Worm (Caenorhabditis elegans) whole organism, L2 larva: ENCODE measurements around the gene scl-26.

ENCODE experiments used
- R02D3.7 ChIP-seq: fragments of 150-350 bp; optimal IDR thresholded peaks from 2 replicates; lab custom pipeline; 2014; ENCODE audit warnings: missing biosample characterization, missing genetic modification characterization
- ZK546.5 ChIP-seq: sonication (generic microtip); optimal IDR thresholded peaks from 2 replicates; lab custom pipeline; 2017; ENCODE audit warnings: missing biosample characterization, missing genetic modification characterization
- alr-1 ChIP-seq: fragments of 150-350 bp; optimal IDR thresholded peaks from 2 replicates; lab custom pipeline; 2014; ENCODE audit warnings: missing biosample characterization, missing genetic modification characterization
- aly-2 ChIP-seq: fragments of 150-350 bp; optimal IDR thresholded peaks from 2 replicates; lab custom pipeline; 2014; ENCODE audit warnings: missing biosample characterization, missing genetic modification characterization
- blmp-1 ChIP-seq: sonication (generic microtip); optimal IDR thresholded peaks from 2 replicates; lab custom pipeline; 2017; ENCODE audit warnings: missing genetic modification characterization, mild to moderate bottlenecking, missing compliant biosample characterization, antibody characterized with exemption, moderate library complexity; ENCODE audit not compliant: insufficient read depth
- ceh-16 ChIP-seq: fragments of 150-350 bp; optimal IDR thresholded peaks from 2 replicates; lab custom pipeline; 2014; ENCODE audit warnings: missing biosample characterization, missing genetic modification characterization
- ceh-82 ChIP-seq: fragments of 150-350 bp; optimal IDR thresholded peaks from 2 replicates; lab custom pipeline; 2014; ENCODE audit warnings: missing biosample characterization, missing genetic modification characterization
- dmd-4 ChIP-seq: sonication (generic microtip); optimal IDR thresholded peaks from 2 replicates; lab custom pipeline; 2017; ENCODE audit warnings: missing biosample characterization, missing genetic modification characterization
- elt-1 ChIP-seq: fragments of 150-350 bp; optimal IDR thresholded peaks from 2 replicates; lab custom pipeline; 2014; ENCODE audit warnings: missing biosample characterization, missing genetic modification characterization
- fos-1 ChIP-seq: fragments of 150-350 bp; optimal IDR thresholded peaks from 2 replicates; lab custom pipeline; 2014; ENCODE audit warnings: missing biosample characterization, missing genetic modification characterization
- gmeb-1 ChIP-seq: fragments of 150-350 bp; optimal IDR thresholded peaks from 2 replicates; lab custom pipeline; 2014; ENCODE audit warnings: missing biosample characterization, missing genetic modification characterization
- lin-39 ChIP-seq: fragments of 150-350 bp; optimal IDR thresholded peaks from 2 replicates; lab custom pipeline; 2014; ENCODE audit warnings: missing biosample characterization, missing genetic modification reagents, missing genetic modification characterization
- lsy-2 ChIP-seq, 2 experiments: fragments of 150-350 bp in 1 of 2; sonication (generic microtip) in 1 of 2; optimal IDR thresholded peaks; 2 replicates each; lab custom pipeline; 2014 to 2017; ENCODE audit warnings: missing biosample characterization in 2 of 2, missing genetic modification characterization in 2 of 2
- nhr-11 ChIP-seq: fragments of 150-350 bp; optimal IDR thresholded peaks from 2 replicates; lab custom pipeline; 2014; ENCODE audit warnings: missing biosample characterization, missing genetic modification characterization
- nhr-12 ChIP-seq: fragments of 150-350 bp; optimal IDR thresholded peaks from 2 replicates; lab custom pipeline; 2014; ENCODE audit warnings: missing biosample characterization, missing genetic modification characterization
- nhr-129 ChIP-seq: fragments of 150-350 bp; optimal IDR thresholded peaks from 2 replicates; lab custom pipeline; 2014; ENCODE audit warnings: missing biosample characterization, missing genetic modification characterization
- nhr-21 ChIP-seq: fragments of 150-350 bp; optimal IDR thresholded peaks from 2 replicates; lab custom pipeline; 2014; ENCODE audit warnings: missing biosample characterization, missing genetic modification characterization
- nhr-23 ChIP-seq: fragments of 150-350 bp; optimal IDR thresholded peaks from 2 replicates; lab custom pipeline; 2014; ENCODE audit warnings: missing biosample characterization, missing genetic modification reagents, missing genetic modification characterization
- nhr-237 ChIP-seq: fragments of 150-350 bp; optimal IDR thresholded peaks from 2 replicates; lab custom pipeline; 2014; ENCODE audit warnings: missing biosample characterization, missing genetic modification characterization
- nhr-25 ChIP-seq: fragments of 150-350 bp; sonication (generic microtip); optimal IDR thresholded peaks from 3 replicates; lab custom pipeline; 2014; ENCODE audit warnings: missing biosample characterization, missing genetic modification characterization
- nhr-6 ChIP-seq: fragments of 150-350 bp; optimal IDR thresholded peaks from 2 replicates; lab custom pipeline; 2014; ENCODE audit warnings: missing biosample characterization, missing genetic modification characterization
- nhr-77 ChIP-seq: fragments of 150-350 bp; optimal IDR thresholded peaks from 2 replicates; lab custom pipeline; 2014; ENCODE audit warnings: missing biosample characterization, missing genetic modification characterization
- sem-4 ChIP-seq: fragments of 150-350 bp; optimal IDR thresholded peaks from 2 replicates; lab custom pipeline; 2014; ENCODE audit warnings: missing biosample characterization, missing genetic modification reagents, missing genetic modification characterization
- sma-3 ChIP-seq: sonication (generic microtip); optimal IDR thresholded peaks from 2 replicates; lab custom pipeline; 2016; ENCODE audit warnings: missing genetic modification reagents, missing genetic modification characterization, missing compliant biosample characterization
- sma-9 ChIP-seq, 2 experiments: fragments of 150-350 bp in 1 of 2; sonication (generic microtip) in 1 of 2; optimal IDR thresholded peaks; 2 replicates each; lab custom pipeline; 2014 to 2016; ENCODE audit warnings: missing genetic modification characterization in 2 of 2, mild to moderate bottlenecking in 1 of 2, missing biosample characterization in 1 of 2, missing compliant biosample characterization in 1 of 2, missing genetic modification reagents in 1 of 2, moderate library complexity in 1 of 2
- unc-39 ChIP-seq: fragments of 150-350 bp; optimal IDR thresholded peaks from 2 replicates; lab custom pipeline; 2014; ENCODE audit warnings: missing biosample characterization, missing genetic modification characterization
- unc-55 ChIP-seq: fragments of 150-350 bp; sonication (generic microtip); optimal IDR thresholded peaks from 3 replicates; lab custom pipeline; 2014; ENCODE audit warnings: missing biosample characterization, missing genetic modification reagents, missing genetic modification characterization
- unc-62 ChIP-seq: fragments of 150-350 bp; optimal IDR thresholded peaks from 2 replicates; lab custom pipeline; 2014; ENCODE audit warnings: missing biosample characterization, missing genetic modification reagents, missing genetic modification characterization
- zag-1 ChIP-seq: fragments of 150-350 bp; optimal IDR thresholded peaks from 2 replicates; lab custom pipeline; 2014; ENCODE audit warnings: missing biosample characterization, missing genetic modification characterization
- ztf-1 ChIP-seq: fragments of 200-800 bp; sonication (Bioruptor generic); conservative IDR thresholded peaks from 2 replicates; pipeline ENCODE4 v1.3.6; 2022; ENCODE audit warnings: missing genetic modification characterization, missing compliant biosample characterization

The scl-26 gene

DNA sequence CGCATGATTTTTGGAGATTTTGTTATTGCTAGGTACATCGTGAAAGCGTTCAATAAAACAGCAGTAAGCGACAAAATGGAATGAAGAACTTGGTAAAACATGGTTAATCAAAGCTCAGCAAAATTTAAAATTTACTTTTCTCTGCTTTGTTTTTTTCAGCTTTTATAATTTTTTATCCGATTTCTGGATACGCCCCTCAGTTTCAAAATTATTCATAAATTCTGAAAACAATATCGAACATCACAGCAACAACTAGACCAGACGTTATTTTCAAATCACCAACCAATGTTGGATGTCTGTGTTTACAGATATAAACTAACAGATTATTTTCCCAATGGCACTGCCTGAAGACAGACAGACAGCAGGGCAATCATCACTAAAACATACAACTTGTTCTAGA lies 33.3 kb upstream of the scl-26 start, which contains the start of gene srd-31:
Gene srd-31 (minus strand): TSS at position 101 of the 400 bp plus-strand sequence.
- no peak for TF ChIP-seq sma-3 (GFP tag; lab: Kevin White, UChicago)
- TF ChIP-seq sem-4 (tag; lab: Kevin White, UChicago), result no peak
- no peak for TF ChIP-seq blmp-1
- TF ChIP-seq dmd-4 (tag; lab: Kevin White, UChicago), result no peak
- TF ChIP-seq lsy-2 (tag; optimal IDR thresholded peaks at IDR 0.05; lab: Kevin White, UChicago), result no peak
- no peak for TF ChIP-seq nhr-23 (tag; lab: Kevin White, UChicago)

DNA sequence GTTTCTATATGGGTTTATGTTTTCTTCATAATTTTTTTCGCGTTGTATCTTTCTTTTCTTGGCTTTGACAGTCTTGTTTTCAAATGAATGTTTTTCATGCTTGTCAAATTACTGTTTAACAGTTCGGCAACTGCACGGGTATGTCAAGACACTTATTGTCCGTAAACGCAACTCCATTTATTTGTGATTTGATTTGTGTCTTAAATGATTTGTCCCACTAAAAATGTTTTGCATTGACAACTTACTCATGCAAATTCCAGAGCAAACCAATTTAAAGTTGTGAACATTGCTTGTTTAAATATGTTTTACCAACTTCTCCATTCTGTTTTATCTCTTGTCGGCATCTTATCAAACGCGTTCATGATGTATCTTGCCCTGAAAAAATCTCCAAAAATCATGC lies 30.4 kb upstream of the scl-26 start, which contains the start of gene srd-25:
Gene srd-25 (plus strand): TSS at position 301 of the 400 bp plus-strand sequence.
- no peak for TF ChIP-seq unc-39 (tag; lab: Kevin White, UChicago)
- TF ChIP-seq R02D3.7, result no peak
- no peak for TF ChIP-seq alr-1 (tag; lab: Kevin White, UChicago)
- no peak for TF ChIP-seq ceh-82 (tag; lab: Kevin White, UChicago)
- TF ChIP-seq ceh-16 (tag; lab: Kevin White, UChicago), result no peak
- TF ChIP-seq nhr-237, result no peak
- no peak for TF ChIP-seq nhr-6 (tag; lab: Kevin White, UChicago)

DNA sequence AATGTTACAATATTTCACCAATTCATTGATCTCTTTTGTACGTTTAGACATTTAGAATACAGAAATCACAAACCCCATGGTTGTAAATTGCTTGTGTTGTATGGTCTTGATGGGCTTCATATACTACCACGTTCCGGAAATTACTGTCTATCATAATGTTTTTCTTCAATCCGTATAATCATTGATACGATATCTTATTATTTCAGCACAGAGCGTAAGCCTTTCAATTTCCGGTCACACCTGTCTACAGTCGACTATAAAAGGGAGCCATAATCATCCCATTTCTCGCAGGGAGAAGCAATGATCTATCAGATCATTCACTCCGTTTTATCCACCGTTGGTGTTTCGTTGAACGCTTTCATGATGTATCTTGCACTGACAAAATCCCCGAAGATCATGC lies 28.2 kb upstream of the scl-26 start, which contains the start of gene srd-30:
Gene srd-30 (plus strand): TSS at position 301 of the 400 bp plus-strand sequence.
- TF ChIP-seq blmp-1 (no peak), ZK546.5 (tag; lab: Kevin White, UChicago) (no peak), nhr-21 (tag; lab: Kevin White, UChicago) (no peak), nhr-25 (tag; lab: Kevin White, UChicago) (no peak), ztf-1 (GFP tag; lab: Robert Waterston, UW) (no peak), nhr-11 (no peak), zag-1 (tag; lab: Kevin White, UChicago) (no peak), elt-1 (no peak), unc-39 (tag; lab: Kevin White, UChicago) (no peak), lin-39 (tag; lab: Kevin White, UChicago) (no peak), nhr-129 (tag; lab: Kevin White, UChicago) (no peak)

DNA sequence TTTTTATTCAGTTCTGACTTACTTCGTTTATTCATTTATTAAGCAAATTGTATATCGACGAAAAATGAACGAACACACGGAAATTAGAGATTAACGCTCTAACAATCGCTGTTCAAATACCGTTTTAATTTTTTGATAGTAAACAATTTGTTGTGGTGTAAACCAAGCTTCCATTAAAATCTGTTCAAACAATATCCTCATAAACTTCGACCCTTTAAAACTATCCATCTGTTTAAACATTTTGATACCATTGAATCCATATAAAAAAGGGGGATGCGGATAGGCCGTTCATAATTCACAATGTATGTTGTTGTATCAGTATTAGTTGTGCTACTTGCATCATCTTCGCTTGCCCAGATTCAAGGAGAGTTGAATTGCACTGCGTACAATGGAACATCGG lies 25.2 kb upstream of the scl-26 start, which contains the start of gene F07C4.6:
Gene F07C4.6 (plus strand): TSS at position 301 of the 400 bp plus-strand sequence.
- peak; percentile 24 for TF ChIP-seq nhr-21 (tag; lab: Kevin White, UChicago)
- no peak for TF ChIP-seq sma-9 (GFP tag; optimal IDR thresholded peaks at IDR 0.05; lab: Kevin White, UChicago)
- TF ChIP-seq sma-9 (tag; optimal IDR thresholded peaks at IDR 0.05; lab: Kevin White, UChicago), result no peak
- no peak for TF ChIP-seq nhr-23 (tag; lab: Kevin White, UChicago)
- TF ChIP-seq, all 48 proteins: peak for 1

DNA sequence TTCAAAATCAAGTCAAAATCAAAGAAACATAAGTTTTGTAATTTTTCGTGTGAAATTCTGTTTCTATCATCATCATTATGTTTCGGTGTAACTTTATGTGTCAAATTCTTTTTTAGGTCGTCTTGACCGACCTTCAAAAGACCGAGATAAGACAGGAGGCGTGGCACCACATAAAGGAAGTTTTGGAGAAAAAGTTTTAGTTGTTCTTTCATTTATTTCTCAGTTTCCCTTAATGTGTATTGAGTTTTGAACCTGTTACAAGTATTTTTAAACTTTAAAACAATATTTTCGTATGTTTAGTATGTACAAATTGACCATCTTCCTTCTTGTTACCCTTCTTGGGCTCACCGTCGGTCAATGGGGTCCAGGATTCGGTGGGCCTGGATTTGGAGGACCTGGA lies 23.3 kb upstream of the scl-26 start, which contains the start of gene grsp-4:
Gene grsp-4 (plus strand): TSS at position 301 of the 400 bp plus-strand sequence.
- TF ChIP-seq fos-1 (tag; lab: Kevin White, UChicago) (no peak), aly-2 (tag; lab: Kevin White, UChicago) (no peak), ceh-16 (tag; lab: Kevin White, UChicago) (no peak)

DNA sequence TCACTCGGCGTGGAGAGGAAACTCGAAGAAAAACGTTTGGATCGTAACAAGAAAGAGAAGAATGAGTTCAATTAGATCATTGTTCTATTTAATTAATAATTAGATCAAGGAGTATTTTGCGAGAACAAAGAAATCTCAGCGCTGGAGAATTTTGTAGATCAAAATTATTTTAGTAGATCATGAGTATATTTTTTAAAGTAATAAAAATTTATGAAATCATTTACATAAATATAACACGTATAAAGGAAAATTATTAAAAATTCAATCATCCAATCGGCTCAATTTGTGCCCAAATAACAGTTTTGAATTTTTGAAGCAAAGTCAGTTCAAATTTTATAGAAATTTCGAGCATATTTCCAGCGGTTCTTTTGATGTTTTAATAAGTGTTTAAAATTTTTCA lies 22.8 kb upstream of the scl-26 start, which contains the start of gene C50E3.13:
Gene C50E3.13 (minus strand): TSS at position 101 of the 400 bp plus-strand sequence.
- TF ChIP-seq sem-4 (tag; lab: Kevin White, UChicago) (no peak), unc-39 (tag; lab: Kevin White, UChicago) (no peak), unc-55 (no peak), blmp-1 (no peak), nhr-21 (tag; lab: Kevin White, UChicago) (no peak), nhr-23 (tag; lab: Kevin White, UChicago) (no peak)

DNA sequence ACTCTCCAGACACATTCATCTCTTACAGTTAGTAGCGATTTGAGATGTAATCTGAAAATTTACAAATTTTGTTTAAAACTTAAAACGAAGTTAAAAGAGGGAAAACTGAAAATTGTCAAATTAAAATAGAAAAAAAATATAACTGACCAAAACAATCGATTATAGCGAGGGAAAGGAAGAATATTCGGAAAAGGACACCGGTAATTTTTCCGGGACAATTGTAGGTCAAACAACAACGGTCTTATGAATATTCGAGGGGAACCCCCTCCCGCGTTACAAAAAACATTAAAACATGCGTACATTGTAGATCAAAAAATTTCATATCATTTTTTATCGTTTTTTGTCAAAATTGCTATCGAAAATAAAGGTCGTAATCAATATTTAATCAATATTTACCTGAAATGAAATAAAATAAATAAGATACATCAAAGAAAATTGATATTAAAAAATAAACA lies 20.7 kb upstream of the scl-26 start, which contains the start of gene C50E3.12:
Gene C50E3.12 (minus strand): TSS at position 51 of the 455 bp plus-strand sequence.
- TF ChIP-seq nhr-12 (tag; lab: Kevin White, UChicago), result no peak
- TF ChIP-seq sma-3 (GFP tag; lab: Kevin White, UChicago), result no peak
- no peak for TF ChIP-seq gmeb-1 (tag; lab: Kevin White, UChicago)
- no peak for TF ChIP-seq nhr-237
- TF ChIP-seq nhr-77 (tag; lab: Kevin White, UChicago), result no peak
- no peak for TF ChIP-seq unc-39 (tag; lab: Kevin White, UChicago)
- TF ChIP-seq aly-2 (tag; lab: Kevin White, UChicago), result no peak
- TF ChIP-seq unc-62 (GFP tag; lab: Kevin White, UChicago), result no peak
